Worm (Caenorhabditis elegans) whole organism, midembryonic: ENCODE measurements around the gene srb-12.

Experiments
- cog-1 ChIP-seq: sonication (generic microtip); optimal IDR thresholded peaks from 2 replicates; lab custom pipeline; 2016; ENCODE audit warnings: missing genetic modification characterization, missing compliant biosample characterization
- flt-1 ChIP-seq: fragments of 200-800 bp; sonication (Bioruptor generic); IDR thresholded peaks from 2 replicates; pipeline ENCODE4 v1.3.6; 2022; ENCODE audit warnings: missing genetic modification characterization, missing compliant biosample characterization
- med-1 ChIP-seq: sonication (generic microtip); optimal IDR thresholded peaks from 2 replicates; lab custom pipeline; 2017; ENCODE audit warnings: missing genetic modification characterization, mild to moderate bottlenecking, missing compliant biosample characterization, antibody characterized with exemption, missing genetic modification reagents; ENCODE audit not compliant: insufficient read depth
- ref-1 ChIP-seq: fragments of 200-800 bp; sonication (Bioruptor generic); conservative IDR thresholded peaks from 2 replicates; pipeline ENCODE4 v1.3.6; 2022; ENCODE audit warnings: missing genetic modification reagents, missing genetic modification characterization, missing compliant biosample characterization
- tab-1 ChIP-seq: fragments of 200-800 bp; sonication (Bioruptor generic); IDR thresholded peaks from 2 replicates; pipeline ENCODE4 v1.3.6; 2022; ENCODE audit warnings: missing genetic modification characterization, missing compliant biosample characterization
- ztf-23 ChIP-seq: fragments of 200-800 bp; sonication (Bioruptor generic); IDR thresholded peaks from 2 replicates; pipeline ENCODE4 v1.3.6; 2022; ENCODE audit warnings: missing genetic modification reagents, missing genetic modification characterization, missing compliant biosample characterization
- ztf-29 ChIP-seq: fragments of 200-800 bp; sonication (Bioruptor generic); IDR thresholded peaks from 2 replicates; pipeline ENCODE4 v1.3.6; 2022; ENCODE audit warnings: missing genetic modification reagents, missing genetic modification characterization, missing compliant biosample characterization

ce11 chrII:5170932-5171331 lies 16.5 kb upstream of the srb-12 start, which contains the start of gene srb-1:
- no peak for TF ChIP-seq ztf-23 (GFP tag; lab: Robert Waterston, UW)
- no peak for TF ChIP-seq tab-1
- no peak for TF ChIP-seq med-1 (GFP tag; lab: Kevin White, UChicago)
- TF ChIP-seq ref-1 (GFP tag; lab: Robert Waterston, UW) = no peak
- no peak for TF ChIP-seq ztf-29
- no peak for TF ChIP-seq cog-1
- TF ChIP-seq flt-1 (GFP tag; lab: Robert Waterston, UW) = no peak
